Worm (Caenorhabditis elegans): ENCODE data around the gene Y62E10A.24.

Y62E10A.24 gene

ce11 chrIV:13334287-13334686 is 36.2 kb upstream of the Y62E10A.24 start (continued):
- TF ChIP-seq madf-10 (tag; optimal IDR thresholded peaks at IDR 0.05) (no peak), sptf-2 (GFP tag; optimal IDR thresholded peaks at IDR 0.05) (no peak)

ce11 chrIV:13342555-13342954 is 28.0 kb upstream of the Y62E10A.24 start, which contains the start of gene W02A2.5:
Gene W02A2.5, plus strand, starts transcription at chrIV:13342855.
- TF ChIP-seq hlh-12 (tag; optimal IDR thresholded peaks at IDR 0.05) = no peak
- no peak for TF ChIP-seq mcd-1 (GFP tag; IDR thresholded peaks at IDR 0.05)
- TF ChIP-seq aptf-3 (GFP tag; IDR thresholded peaks at IDR 0.05) = no peak
- no peak for TF ChIP-seq Y56A3A.18 (GFP tag; IDR thresholded peaks at IDR 0.05)
- TF ChIP-seq T07F8.4 (tag; optimal IDR thresholded peaks at IDR 0.05) = no peak
- no peak for TF ChIP-seq madf-3 (GFP tag; IDR thresholded peaks at IDR 0.05)
- no peak for TF ChIP-seq C06A6.2 (GFP tag; conservative IDR thresholded peaks at IDR 0.05)
- no peak for TF ChIP-seq snpc-1.1 (tag; optimal IDR thresholded peaks at IDR 0.05; ENCODE audit: insufficient read depth)
- TF ChIP-seq pbrm-1 (GFP tag; IDR thresholded peaks at IDR 0.05) = no peak
- TF ChIP-seq somi-1 (GFP tag; optimal IDR thresholded peaks at IDR 0.05) = no peak
- no peak for TF ChIP-seq B0019.2 (GFP tag; conservative IDR thresholded peaks at IDR 0.05)
- TF ChIP-seq akir-1 (GFP tag; optimal IDR thresholded peaks at IDR 0.05) = no peak
- TF ChIP-seq nfyb-1 (GFP tag; IDR thresholded peaks at IDR 0.05) = no peak
- TF ChIP-seq lag-1 (GFP tag; IDR thresholded peaks at IDR 0.05) = no peak
- TF ChIP-seq F10E7.11 (tag; optimal IDR thresholded peaks at IDR 0.05) = no peak
- no peak for TF ChIP-seq rpc-1 (optimal IDR thresholded peaks at IDR 0.05)
- TF ChIP-seq rpc-1 (tag; optimal IDR thresholded peaks at IDR 0.05) = no peak
- TF ChIP-seq chd-7 (tag; optimal IDR thresholded peaks at IDR 0.05) = no peak
- TF ChIP-seq unc-62 (GFP tag; optimal IDR thresholded peaks at IDR 0.05) = no peak
- no peak for TF ChIP-seq F22D6.2 (tag; optimal IDR thresholded peaks at IDR 0.05)

ce11 chrIV:13346078-13346477 is 24.4 kb upstream of the Y62E10A.24 start:
- TF ChIP-seq nhr-80 (tag; optimal IDR thresholded peaks at IDR 0.05) = peak; percentile 12
- TF ChIP-seq F37B4.10 (GFP tag; IDR thresholded peaks at IDR 0.05) = no peak

- TF ChIP-seq ama-1 (optimal IDR thresholded peaks at IDR 0.05) = no peak
- TF ChIP-seq ama-1 (GFP tag; optimal IDR thresholded peaks at IDR 0.05) = no peak
- TF ChIP-seq snpc-3.4 (tag; optimal IDR thresholded peaks at IDR 0.05) = no peak
- no peak for TF ChIP-seq hmg-20 (GFP tag; IDR thresholded peaks at IDR 0.05)
- TF ChIP-seq rec-8 (tag; optimal IDR thresholded peaks at IDR 0.05) = no peak
- TF ChIP-seq chd-7 (tag; optimal IDR thresholded peaks at IDR 0.05) = no peak
- no peak for TF ChIP-seq B0035.1 (tag; optimal IDR thresholded peaks at IDR 0.05)
- no peak for TF ChIP-seq aptf-3 (GFP tag; IDR thresholded peaks at IDR 0.05)
- TF ChIP-seq F57C9.4 (tag; optimal IDR thresholded peaks at IDR 0.05) = no peak
- TF ChIP-seq nfyb-1 (GFP tag; IDR thresholded peaks at IDR 0.05) = peak; percentile 48; the same call in 1 of the 2 replicates
- no peak for TF ChIP-seq T26A5.8 (tag; optimal IDR thresholded peaks at IDR 0.05)
- no peak for TF ChIP-seq egl-44 (GFP tag; IDR thresholded peaks at IDR 0.05)
- no peak for TF ChIP-seq ets-4 (GFP tag; optimal IDR thresholded peaks at IDR 0.05)
- no peak for TF ChIP-seq cebp-1 (GFP tag; IDR thresholded peaks at IDR 0.05)
- TF ChIP-seq cebp-1 (tag; optimal IDR thresholded peaks at IDR 0.05) = no peak
- TF ChIP-seq Y67H2A.10 (GFP tag; conservative IDR thresholded peaks at IDR 0.05) = no peak
- TF ChIP-seq nhr-80 (tag; optimal IDR thresholded peaks at IDR 0.05) = peak; percentile 59
- TF ChIP-seq egl-18 (GFP tag; IDR thresholded peaks at IDR 0.05) = no peak
- TF ChIP-seq mcd-1 (GFP tag; IDR thresholded peaks at IDR 0.05) = no peak
Observed at ce11 chrIV:13347232-13347715, 23.2 kb upstream of the Y62E10A.24 start, which contains the start of gene W02A2.9. Gene W02A2.9, plus strand, starts transcription at chrIV:13347665.

Measured in whole organism, young adult.